Fruit fly (Drosophila melanogaster) whole organism, embryonic: Measurements from ENCODE around the gene udt.

ENCODE experiments used
- ATbp ChIP-seq: fragments of 200-800 bp; sonication (Bioruptor generic); optimal IDR thresholded peaks from 2 replicates; lab custom pipeline; 2017; ENCODE audit warnings: missing biosample characterization, mild to moderate bottlenecking, missing genetic modification characterization, missing genetic modification reagents
- BtbVII ChIP-seq: fragments of 200-800 bp; sonication (Bioruptor generic); optimal IDR thresholded peaks from 3 replicates; lab custom pipeline; 2017; ENCODE audit warnings: missing biosample characterization, mild to moderate bottlenecking, missing genetic modification characterization
- Bteb2 ChIP-seq: fragments of 200-800 bp; sonication (Bioruptor generic); optimal IDR thresholded peaks from 2 replicates; lab custom pipeline; 2016; ENCODE audit warnings: missing biosample characterization, missing genetic modification characterization
- CG10431 ChIP-seq: fragments of 200-800 bp; sonication (Bioruptor generic); optimal IDR thresholded peaks from 3 replicates; lab custom pipeline; 2018; ENCODE audit warnings: missing biosample characterization, mild to moderate bottlenecking, missing genetic modification characterization
- CG10959 ChIP-seq: fragments of 200-800 bp; sonication (Bioruptor generic); IDR thresholded peaks from 2 replicates; pipeline ENCODE4 v1.3.6; 2022; ENCODE audit warnings: missing biosample characterization, missing genetic modification characterization
- CG11695 ChIP-seq: fragments of 200-800 bp; sonication (Bioruptor generic); IDR thresholded peaks from 3 replicates; pipeline ENCODE4 v1.3.6; 2022; ENCODE audit warnings: missing biosample characterization, missing genetic modification characterization
- CG11696 ChIP-seq: fragments of 200-800 bp; sonication (Bioruptor generic); IDR thresholded peaks from 2 replicates; pipeline ENCODE4 v1.3.6; 2022; ENCODE audit warnings: missing biosample characterization, missing genetic modification characterization
- CG17328 ChIP-seq: fragments of 200-800 bp; sonication (Bioruptor generic); IDR thresholded peaks from 2 replicates; pipeline ENCODE4 v1.3.6; 2022; ENCODE audit warnings: missing biosample characterization, missing genetic modification characterization
- CG31388 ChIP-seq: fragments of 200-800 bp; sonication (Bioruptor generic); optimal IDR thresholded peaks from 2 replicates; lab custom pipeline; 2016; ENCODE audit warnings: missing biosample characterization, missing genetic modification characterization
- CG32767 ChIP-seq: fragments of 200-800 bp; sonication (Bioruptor generic); IDR thresholded peaks from 2 replicates; pipeline ENCODE4 v1.3.6; 2022; ENCODE audit warnings: missing biosample characterization, missing genetic modification characterization
- CG32772 ChIP-seq: fragments of 200-800 bp; sonication (Bioruptor generic); IDR thresholded peaks from 2 replicates; pipeline ENCODE4 v1.3.6; 2022; ENCODE audit warnings: missing biosample characterization, missing genetic modification characterization
- CG34376 ChIP-seq: fragments of 200-800 bp; sonication (Bioruptor generic); optimal IDR thresholded peaks from 2 replicates; lab custom pipeline; 2018; ENCODE audit warnings: missing biosample characterization, mild to moderate bottlenecking, missing genetic modification characterization
- CG3726 ChIP-seq: fragments of 200-800 bp; sonication (Bioruptor generic); IDR thresholded peaks from 3 replicates; pipeline ENCODE4, ENCODE4 v1.3.6; 2022; ENCODE audit warnings: missing biosample characterization, missing genetic modification characterization
- CG7357 ChIP-seq: fragments of 200-800 bp; sonication (Bioruptor generic); IDR thresholded peaks from 3 replicates; pipeline ENCODE4 v1.3.6; 2022; ENCODE audit warnings: missing biosample characterization, missing genetic modification characterization
- CG7556 ChIP-seq: fragments of 200-800 bp; sonication (Bioruptor generic); optimal IDR thresholded peaks from 2 replicates; lab custom pipeline; 2017; ENCODE audit warnings: missing biosample characterization, mild to moderate bottlenecking, missing genetic modification characterization
- CG7963 ChIP-seq: fragments of 200-800 bp; sonication (Bioruptor generic); IDR thresholded peaks from 3 replicates; pipeline ENCODE4 v1.3.6; 2022; ENCODE audit warnings: missing biosample characterization, missing genetic modification characterization; ENCODE audit not compliant: partially characterized antibody
- CkIIα-i1 ChIP-seq: fragments of 200-800 bp; sonication (Bioruptor generic); IDR thresholded peaks from 2 replicates; pipeline ENCODE4 v1.3.6; 2022; ENCODE audit warnings: missing biosample characterization, missing genetic modification characterization
- Dbx ChIP-seq: fragments of 200-800 bp; sonication (Bioruptor generic); IDR thresholded peaks from 3 replicates; pipeline ENCODE4 v1.3.6; 2022; ENCODE audit warnings: missing biosample characterization, missing genetic modification characterization
- Ets97D ChIP-seq: fragments of 200-800 bp; sonication (Bioruptor generic); optimal IDR thresholded peaks from 3 replicates; lab custom pipeline; 2016; ENCODE audit warnings: missing biosample characterization, missing genetic modification characterization
- Hand ChIP-seq: fragments of 200-800 bp; sonication (Bioruptor generic); optimal IDR thresholded peaks from 2 replicates; lab custom pipeline; 2017; ENCODE audit warnings: mild to moderate bottlenecking, missing biosample characterization, missing genetic modification reagents, missing genetic modification characterization
- Hsf ChIP-seq: fragments of 200-800 bp; sonication (Bioruptor generic); optimal IDR thresholded peaks from 3 replicates; lab custom pipeline; 2016; ENCODE audit warnings: missing biosample characterization, missing genetic modification characterization
- MBD-R2 ChIP-seq: fragments of 200-800 bp; sonication (Bioruptor generic); IDR thresholded peaks from 2 replicates; pipeline ENCODE4 v1.3.6; 2022; ENCODE audit warnings: missing biosample characterization, missing genetic modification characterization
- Mad ChIP-seq: fragments of 200-800 bp; sonication (Bioruptor generic); optimal IDR thresholded peaks from 2 replicates; lab custom pipeline; 2016; ENCODE audit warnings: missing biosample characterization, missing genetic modification characterization
- NC2β ChIP-seq: fragments of 200-800 bp; sonication (Bioruptor generic); optimal IDR thresholded peaks from 2 replicates; lab custom pipeline; 2016; ENCODE audit warnings: missing biosample characterization, missing genetic modification characterization
- Sin3A ChIP-seq: fragments of >200 bp; optimal IDR thresholded peaks from 2 replicates; lab custom pipeline; 2018
- TFAM ChIP-seq: fragments of 200-800 bp; sonication (Bioruptor generic); optimal IDR thresholded peaks from 2 replicates; lab custom pipeline; 2017; ENCODE audit warnings: missing biosample characterization, missing genetic modification characterization, inconsistent platforms
- al ChIP-seq: fragments of 200-800 bp; sonication (Bioruptor generic); IDR thresholded peaks from 2 replicates; pipeline ENCODE4 v1.3.6; 2022; ENCODE audit warnings: missing biosample characterization, missing genetic modification characterization
- ash1 ChIP-seq: fragments of 200-800 bp; sonication (Bioruptor generic); optimal IDR thresholded peaks from 2 replicates; lab custom pipeline; 2018; ENCODE audit warnings: missing biosample characterization, mild to moderate bottlenecking, missing genetic modification characterization
- cg ChIP-seq: fragments of 200-800 bp; sonication (Bioruptor generic); optimal IDR thresholded peaks from 3 replicates; lab custom pipeline; 2019; ENCODE audit warnings: missing biosample characterization, mild to moderate bottlenecking, missing genetic modification characterization, moderate library complexity
- crp ChIP-seq, 2 experiments: fragments of 200-800 bp; sonication (Bioruptor generic); optimal IDR thresholded peaks; 2 replicates in 1 of 2; 3 replicates in 1 of 2; lab custom pipeline; 2017; ENCODE audit warnings: missing biosample characterization in 2 of 2, missing genetic modification characterization in 2 of 2, mild to moderate bottlenecking in 1 of 2, moderate library complexity in 1 of 2
- dan ChIP-seq: fragments of 200-800 bp; sonication (Bioruptor generic); IDR thresholded peaks from 2 replicates; pipeline ENCODE4 v1.3.6; 2022; ENCODE audit warnings: missing biosample characterization, missing genetic modification characterization
- esg ChIP-seq: fragments of 200-800 bp; sonication (Bioruptor generic); conservative IDR thresholded peaks from 2 replicates; pipeline ENCODE4 v1.3.6; 2022; ENCODE audit warnings: missing biosample characterization, missing genetic modification characterization
- exex ChIP-seq: fragments of 200-800 bp; sonication (Bioruptor generic); optimal IDR thresholded peaks from 4 replicates; lab custom pipeline; 2018; ENCODE audit warnings: missing biosample characterization, mild to moderate bottlenecking, missing genetic modification characterization, moderate library complexity
- eyg ChIP-seq: fragments of 200-800 bp; sonication (Bioruptor generic); optimal IDR thresholded peaks from 3 replicates; lab custom pipeline; 2016; ENCODE audit warnings: missing biosample characterization, missing genetic modification characterization
- gsb-n ChIP-seq: fragments of 200-800 bp; sonication (Bioruptor generic); optimal IDR thresholded peaks from 3 replicates; lab custom pipeline; 2018; ENCODE audit warnings: missing biosample characterization, mild to moderate bottlenecking, missing genetic modification characterization
- jigr1 ChIP-seq: fragments of 200-800 bp; sonication (Bioruptor generic); IDR thresholded peaks from 3 replicates; pipeline ENCODE4 v1.3.6; 2022; ENCODE audit warnings: missing biosample characterization, missing genetic modification characterization
- kah ChIP-seq: fragments of 200-800 bp; sonication (Bioruptor generic); optimal IDR thresholded peaks from 2 replicates; lab custom pipeline; 2018; ENCODE audit warnings: missing biosample characterization, mild to moderate bottlenecking, missing genetic modification characterization
- ken ChIP-seq: fragments of 200-800 bp; sonication (Bioruptor generic); IDR thresholded peaks from 3 replicates; pipeline ENCODE4 v1.3.6; 2022; ENCODE audit warnings: missing biosample characterization, missing genetic modification characterization
- luna ChIP-seq: fragments of 200-800 bp; sonication (Bioruptor generic); optimal IDR thresholded peaks from 2 replicates; lab custom pipeline; 2016; ENCODE audit warnings: missing biosample characterization, missing genetic modification characterization
- onecut ChIP-seq: fragments of 200-800 bp; sonication (Bioruptor generic); IDR thresholded peaks from 2 replicates; pipeline ENCODE4 v1.3.6; 2022; ENCODE audit warnings: missing biosample characterization, missing genetic modification characterization
- psq ChIP-seq: fragments of 200-800 bp; sonication (Bioruptor generic); optimal IDR thresholded peaks from 2 replicates; lab custom pipeline; 2017; ENCODE audit warnings: missing biosample characterization, missing genetic modification characterization
- run ChIP-seq: fragments of 200-800 bp; sonication (Bioruptor generic); optimal IDR thresholded peaks from 3 replicates; lab custom pipeline; 2018; ENCODE audit warnings: missing biosample characterization, mild to moderate bottlenecking, missing genetic modification characterization
- sisA ChIP-seq: fragments of 200-800 bp; sonication (Bioruptor generic); IDR thresholded peaks from 2 replicates; pipeline ENCODE4 v1.3.6; 2022; ENCODE audit warnings: missing biosample characterization, missing genetic modification characterization
- ssp ChIP-seq: fragments of 200-800 bp; sonication (Bioruptor generic); IDR thresholded peaks from 2 replicates; pipeline ENCODE4 v1.3.6; 2022; ENCODE audit warnings: missing biosample characterization, missing genetic modification characterization
- toy ChIP-seq: fragments of 200-800 bp; sonication (Bioruptor generic); IDR thresholded peaks from 2 replicates; pipeline ENCODE4 v1.3.6; 2022; ENCODE audit warnings: missing biosample characterization, missing genetic modification characterization
- unc-4 ChIP-seq: fragments of 200-800 bp; sonication (Bioruptor generic); IDR thresholded peaks from 2 replicates; pipeline ENCODE4 v1.3.6; 2022; ENCODE audit warnings: missing biosample characterization, missing genetic modification characterization; ENCODE audit not compliant: partially characterized antibody
- wek ChIP-seq: fragments of 200-800 bp; sonication (Bioruptor generic); optimal IDR thresholded peaks from 3 replicates; lab custom pipeline; 2018; ENCODE audit warnings: missing biosample characterization, mild to moderate bottlenecking, missing genetic modification characterization, moderate library complexity
- wor ChIP-seq: fragments of 200-800 bp; sonication (Bioruptor generic); IDR thresholded peaks from 2 replicates; pipeline ENCODE4 v1.3.6; 2022; ENCODE audit warnings: missing biosample characterization, missing genetic modification characterization
- yki ChIP-seq: fragments of >200 bp; optimal IDR thresholded peaks from 3 replicates; lab custom pipeline; 2018
- z ChIP-seq: fragments of 200-800 bp; sonication (Bioruptor generic); IDR thresholded peaks from 3 replicates; pipeline ENCODE4 v1.3.6; 2022; ENCODE audit warnings: missing biosample characterization, missing genetic modification characterization
- zen ChIP-seq: fragments of 200-800 bp; sonication (Bioruptor generic); optimal IDR thresholded peaks from 3 replicates; lab custom pipeline; 2018; ENCODE audit warnings: missing biosample characterization, mild to moderate bottlenecking, missing genetic modification characterization, moderate library complexity
- zfh2 ChIP-seq: fragments of 200-800 bp; sonication (Bioruptor generic); optimal IDR thresholded peaks from 2 replicates; lab custom pipeline; 2016; ENCODE audit warnings: missing biosample characterization, missing genetic modification characterization

The udt gene

DNA sequence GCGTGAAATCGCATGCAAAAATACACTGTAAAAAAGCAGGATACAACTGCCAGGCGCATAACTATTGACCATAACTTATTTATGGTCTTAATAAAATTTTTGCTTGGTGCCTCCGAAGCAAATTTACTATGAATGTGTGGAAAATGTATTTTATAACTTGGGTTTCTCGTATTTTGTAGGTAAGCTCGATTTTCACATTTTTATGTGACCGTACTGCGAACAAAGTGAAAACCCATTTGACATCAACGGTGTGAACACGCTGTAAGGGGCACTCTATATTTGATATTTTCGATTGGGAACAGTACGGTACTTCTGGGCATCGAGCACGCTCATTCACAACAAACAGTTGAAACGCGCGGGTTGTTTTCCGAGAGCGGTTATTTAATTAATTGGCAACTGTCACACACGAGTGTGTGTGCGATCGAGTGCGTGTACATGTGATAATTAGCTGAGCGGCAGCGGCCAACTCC, 18.4 kb upstream of the udt start, which contains the start of the genes Nup98-96 and mbc (continued):
- TF ChIP-seq ash1 (GFP tag; lab: Kevin White, UChicago) (peak; percentile 8), gsb-n (peak; percentile 87), NC2β (GFP tag; lab: Kevin White, UChicago) (peak; percentile 82), ken (GFP tag; lab: Robert Waterston, UW) (peak; percentile 83), CG32767 (GFP tag; lab: Robert Waterston, UW) (peak; percentile 57; the same call in 1 of the 2 replicates), wor (peak; percentile 61), TFAM (GFP tag; lab: Kevin White, UChicago) (peak; percentile 50), MBD-R2 (GFP tag; lab: Robert Waterston, UW) (peak; percentile 67; the same call in 1 of the 2 replicates), exex (peak; percentile 66), kah (GFP tag; lab: Kevin White, UChicago) (peak; percentile 44), CG32772 (GFP tag; lab: Robert Waterston, UW) (peak; percentile 86), Dbx (GFP tag; lab: Robert Waterston, UW) (peak; percentile 89), ATbp (GFP tag; lab: Kevin White, UChicago) (peak; percentile 48), Hsf (GFP tag; lab: Kevin White, UChicago) (peak; percentile 94), CG7556 (GFP tag; lab: Kevin White, UChicago) (peak; percentile 61), CG11696 (GFP tag; lab: Robert Waterston, UW) (no peak; the same call in 1 of the 2 replicates), jigr1 (GFP tag; lab: Robert Waterston, UW) (peak; percentile 62; the same call in 1 of the 3 replicates), CG34376 (GFP tag; lab: Kevin White, UChicago) (peak; percentile 44), CkIIα-i1 (GFP tag; lab: Robert Waterston, UW) (0 out of 2 replicates have a peak, but pooled peaks have one; percentile 34), CG11695 (GFP tag; lab: Robert Waterston, UW) (peak; percentile 75), Sin3A (lab: Kevin White, UChicago) (peak; percentile 100), CG10431 (GFP tag; lab: Kevin White, UChicago) (no peak), CG7357 (GFP tag; lab: Robert Waterston, UW) (peak; percentile 99), eyg (GFP tag; lab: Kevin White, UChicago) (peak; percentile 74), unc-4 (GFP tag; lab: Robert Waterston, UW) (no peak), CG7963 (GFP tag; lab: Robert Waterston, UW) (no peak), Mad (peak; percentile 86), cg (GFP tag; lab: Kevin White, UChicago) (peak; percentile 78), onecut (GFP tag; lab: Robert Waterston, UW) (peak; percentile 66), ssp (GFP tag; lab: Robert Waterston, UW) (peak; percentile 100), z (GFP tag; lab: Robert Waterston, UW) (peak; percentile 66; the same call in 1 of the 3 replicates), run (tag; lab: Kevin White, UChicago) (peak; percentile 6), Ets97D (GFP tag; lab: Kevin White, UChicago) (peak; percentile 89), esg (GFP tag; lab: Robert Waterston, UW) (peak; percentile 88), wek (GFP tag; lab: Kevin White, UChicago) (peak; percentile 93), dan (GFP tag; lab: Robert Waterston, UW) (peak; percentile 54), al (GFP tag; lab: Robert Waterston, UW) (peak; percentile 76), zfh2 (peak; percentile 94), CG17328 (GFP tag; lab: Robert Waterston, UW) (peak; percentile 84), crp (GFP tag; optimal IDR thresholded peaks at IDR 0.05; lab: Kevin White, UChicago) (peak in 1 of 2 experiments; percentile 56), psq (GFP tag; lab: Kevin White, UChicago) (peak; percentile 50), yki (no peak), Bteb2 (GFP tag; lab: Kevin White, UChicago) (peak; percentile 82), CG10959 (GFP tag; lab: Robert Waterston, UW) (peak; percentile 73), BtbVII (GFP tag; lab: Kevin White, UChicago) (peak; percentile 51), CG31388 (GFP tag; lab: Kevin White, UChicago) (peak; percentile 82), CG3726 (peak; percentile 75; the same call in 2 of the 3 replicates), zen (tag; lab: Kevin White, UChicago) (peak; percentile 84), toy (peak; percentile 14; the same call in 1 of the 2 replicates), Hand (peak; percentile 19), luna (GFP tag; lab: Kevin White, UChicago) (peak; percentile 83), sisA (GFP tag; lab: Robert Waterston, UW) (peak; percentile 90)
